Worm (Caenorhabditis elegans) whole organism, late embryonic: ENCODE measurements around the gene C27F2.6.

Experiments
- C08G9.2 ChIP-seq: sonication (generic microtip); optimal IDR thresholded peaks from 2 replicates; lab custom pipeline; 2016; ENCODE audit warnings: mild to moderate bottlenecking, missing genetic modification characterization, moderate library complexity, missing compliant biosample characterization
- C38D4.7 ChIP-seq: fragments of 200-800 bp; sonication (Bioruptor generic); optimal IDR thresholded peaks from 2 replicates; lab custom pipeline; 2018; ENCODE audit warnings: mild to moderate bottlenecking, missing genetic modification characterization, moderate library complexity, missing compliant biosample characterization
- F13H6.1 ChIP-seq: sonication (generic microtip); optimal IDR thresholded peaks from 2 replicates; lab custom pipeline; 2016; ENCODE audit warnings: missing genetic modification characterization, missing compliant biosample characterization
- K09A11.1 ChIP-seq: sonication (generic microtip); optimal IDR thresholded peaks from 2 replicates; lab custom pipeline; 2017; ENCODE audit warnings: antibody characterized with exemption, mild to moderate bottlenecking, missing genetic modification characterization, missing compliant biosample characterization; ENCODE audit not compliant: insufficient read depth
- Y22D7AL.16 ChIP-seq: sonication (generic microtip); optimal IDR thresholded peaks from 2 replicates; lab custom pipeline; 2016; ENCODE audit warnings: missing genetic modification characterization, missing compliant biosample characterization
- ama-1 ChIP-seq: fragments of 150-350 bp; optimal IDR thresholded peaks from 2 replicates; lab custom pipeline; 2014
- ceh-14 ChIP-seq: sonication (generic microtip); optimal IDR thresholded peaks from 2 replicates; lab custom pipeline; 2016; ENCODE audit warnings: missing genotype, missing genetic modification characterization, missing compliant biosample characterization
- ceh-18 ChIP-seq: sonication (generic microtip); optimal IDR thresholded peaks from 2 replicates; lab custom pipeline; 2016; ENCODE audit warnings: missing genetic modification characterization, missing compliant biosample characterization
- ceh-19 ChIP-seq: fragments of 200-800 bp; sonication (Bioruptor generic); optimal IDR thresholded peaks from 2 replicates; lab custom pipeline; 2018; ENCODE audit warnings: mild to moderate bottlenecking, missing genetic modification characterization, missing compliant biosample characterization
- ceh-2 ChIP-seq: sonication (generic microtip); optimal IDR thresholded peaks from 2 replicates; lab custom pipeline; 2016; ENCODE audit warnings: missing genotype, missing genetic modification characterization, missing compliant biosample characterization
- ceh-22 ChIP-seq: sonication (generic microtip); optimal IDR thresholded peaks from 2 replicates; lab custom pipeline; 2017; ENCODE audit warnings: missing biosample characterization, missing genetic modification characterization
- ceh-24 ChIP-seq: sonication (generic microtip); optimal IDR thresholded peaks from 2 replicates; lab custom pipeline; 2016; ENCODE audit warnings: mild to moderate bottlenecking, missing genetic modification characterization, missing compliant biosample characterization
- ceh-30 ChIP-seq: fragments of 150-350 bp; optimal IDR thresholded peaks from 2 replicates; lab custom pipeline; 2014; ENCODE audit warnings: missing biosample characterization, missing genetic modification characterization
- ceh-34 ChIP-seq: sonication (generic microtip); optimal IDR thresholded peaks from 2 replicates; lab custom pipeline; 2016; ENCODE audit warnings: mild to moderate bottlenecking, missing genetic modification characterization, missing compliant biosample characterization
- ceh-6 ChIP-seq: fragments of 200-800 bp; sonication (Bioruptor generic); optimal IDR thresholded peaks from 2 replicates; lab custom pipeline; 2018; ENCODE audit warnings: mild to moderate bottlenecking, missing genetic modification characterization, missing compliant biosample characterization
- ceh-9 ChIP-seq: sonication (generic microtip); optimal IDR thresholded peaks from 2 replicates; lab custom pipeline; 2016; ENCODE audit warnings: mild to moderate bottlenecking, missing genetic modification characterization, inconsistent platforms, missing compliant biosample characterization
- che-1 ChIP-seq: sonication (generic microtip); optimal IDR thresholded peaks from 2 replicates; lab custom pipeline; 2016; ENCODE audit warnings: mild to moderate bottlenecking, missing genetic modification characterization, missing compliant biosample characterization
- dve-1 ChIP-seq: sonication (generic microtip); optimal IDR thresholded peaks from 2 replicates; lab custom pipeline; 2017; ENCODE audit warnings: antibody characterized with exemption, mild to moderate bottlenecking, missing genetic modification characterization, missing compliant biosample characterization
- elt-2 ChIP-seq: sonication (generic microtip); optimal IDR thresholded peaks from 2 replicates; lab custom pipeline; 2016; ENCODE audit warnings: missing genetic modification reagents, missing genetic modification characterization, missing compliant biosample characterization
- ets-4 ChIP-seq: sonication (generic microtip); optimal IDR thresholded peaks from 2 replicates; lab custom pipeline; 2016; ENCODE audit warnings: missing genetic modification characterization, missing compliant biosample characterization
- eyg-1 ChIP-seq: sonication (generic microtip); optimal IDR thresholded peaks from 2 replicates; lab custom pipeline; 2016; ENCODE audit warnings: missing genotype, missing genetic modification characterization, missing compliant biosample characterization
- fax-1 ChIP-seq: sonication (generic microtip); optimal IDR thresholded peaks from 2 replicates; lab custom pipeline; 2016; ENCODE audit warnings: missing genotype, missing genetic modification characterization, missing compliant biosample characterization
- fkh-6 ChIP-seq: sonication (generic microtip); optimal IDR thresholded peaks from 2 replicates; lab custom pipeline; 2016; ENCODE audit warnings: missing genetic modification characterization, missing compliant biosample characterization
- hlh-13 ChIP-seq: fragments of 200-800 bp; sonication (Bioruptor generic); optimal IDR thresholded peaks from 2 replicates; lab custom pipeline; 2018; ENCODE audit warnings: mild to moderate bottlenecking, missing genetic modification characterization, missing compliant biosample characterization
- hlh-15 ChIP-seq: sonication (generic microtip); optimal IDR thresholded peaks from 2 replicates; lab custom pipeline; 2016; ENCODE audit warnings: missing genetic modification characterization, missing compliant biosample characterization
- hlh-30 ChIP-seq: sonication (generic microtip); optimal IDR thresholded peaks from 2 replicates; lab custom pipeline; 2017; ENCODE audit warnings: antibody characterized with exemption, missing genetic modification characterization, missing compliant biosample characterization; ENCODE audit not compliant: insufficient read depth
- hlh-8 ChIP-seq: sonication (generic microtip); optimal IDR thresholded peaks from 2 replicates; lab custom pipeline; 2016; ENCODE audit warnings: missing genotype, missing genetic modification characterization, missing compliant biosample characterization
- lim-6 ChIP-seq: sonication (generic microtip); optimal IDR thresholded peaks from 2 replicates; lab custom pipeline; 2016; ENCODE audit warnings: missing genetic modification characterization, missing compliant biosample characterization
- lin-11 ChIP-seq: fragments of 200-800 bp; sonication (Bioruptor generic); optimal IDR thresholded peaks from 2 replicates; lab custom pipeline; 2018; ENCODE audit warnings: mild to moderate bottlenecking, missing genetic modification characterization, missing compliant biosample characterization
- madf-2 ChIP-seq: sonication (generic microtip); optimal IDR thresholded peaks from 2 replicates; lab custom pipeline; 2017; ENCODE audit warnings: missing genetic modification characterization, missing compliant biosample characterization
- mec-3 ChIP-seq: sonication (generic microtip); optimal IDR thresholded peaks from 2 replicates; lab custom pipeline; 2016; ENCODE audit warnings: borderline replicate concordance, missing genetic modification characterization, missing compliant biosample characterization
- nfya-1 ChIP-seq: sonication (generic microtip); optimal IDR thresholded peaks from 2 replicates; lab custom pipeline; 2017; ENCODE audit warnings: missing genetic modification characterization, mild to moderate bottlenecking, missing compliant biosample characterization, antibody characterized with exemption, moderate library complexity
- nhr-11 ChIP-seq: fragments of 150-350 bp; optimal IDR thresholded peaks from 2 replicates; lab custom pipeline; 2014; ENCODE audit warnings: missing biosample characterization, missing genetic modification characterization
- npax-4 ChIP-seq: sonication (generic microtip); optimal IDR thresholded peaks from 2 replicates; lab custom pipeline; 2016; ENCODE audit warnings: missing genetic modification characterization, missing compliant biosample characterization
- odd-2 ChIP-seq: sonication (generic microtip); optimal IDR thresholded peaks from 2 replicates; lab custom pipeline; 2017; ENCODE audit warnings: antibody characterized with exemption, mild to moderate bottlenecking, missing genetic modification characterization, missing compliant biosample characterization
- pat-9 ChIP-seq: fragments of 200-800 bp; sonication (Bioruptor generic); optimal IDR thresholded peaks from 2 replicates; lab custom pipeline; 2018; ENCODE audit warnings: mild to moderate bottlenecking, missing genetic modification characterization, moderate library complexity, missing compliant biosample characterization
- pax-1 ChIP-seq: fragments of 150-350 bp; optimal IDR thresholded peaks from 2 replicates; lab custom pipeline; 2014; ENCODE audit warnings: missing biosample characterization, missing genetic modification characterization
- pha-2 ChIP-seq: sonication (generic microtip); optimal IDR thresholded peaks from 2 replicates; lab custom pipeline; 2017; ENCODE audit warnings: mild to moderate bottlenecking, missing genetic modification characterization, missing compliant biosample characterization
- pqm-1 ChIP-seq: sonication (generic microtip); optimal IDR thresholded peaks from 2 replicates; lab custom pipeline; 2016; ENCODE audit warnings: missing genetic modification characterization, missing compliant biosample characterization
- pros-1 ChIP-seq: fragments of 150-350 bp; optimal IDR thresholded peaks from 2 replicates; lab custom pipeline; 2014; ENCODE audit warnings: missing biosample characterization, missing genetic modification reagents, missing genetic modification characterization
- ref-2 ChIP-seq: sonication (generic microtip); optimal IDR thresholded peaks from 2 replicates; lab custom pipeline; 2016; ENCODE audit warnings: missing genetic modification characterization, missing compliant biosample characterization
- rnt-1 ChIP-seq: sonication (generic microtip); optimal IDR thresholded peaks from 2 replicates; lab custom pipeline; 2016; ENCODE audit warnings: missing genetic modification characterization, missing compliant biosample characterization
- sox-4 ChIP-seq: sonication (generic microtip); optimal IDR thresholded peaks from 2 replicates; lab custom pipeline; 2017; ENCODE audit warnings: mild to moderate bottlenecking, missing genetic modification characterization, inconsistent platforms, missing compliant biosample characterization
- tbx-7 ChIP-seq: sonication (generic microtip); optimal IDR thresholded peaks from 2 replicates; lab custom pipeline; 2016; ENCODE audit warnings: missing genotype, missing genetic modification characterization, missing compliant biosample characterization
- ttx-3 ChIP-seq: sonication (generic microtip); optimal IDR thresholded peaks from 2 replicates; lab custom pipeline; 2016; ENCODE audit warnings: missing genetic modification reagents, missing genetic modification characterization, missing compliant biosample characterization
- unc-3 ChIP-seq, 2 experiments: fragments of 200-800 bp in 1 of 2; sonication (Bioruptor generic) in 1 of 2; sonication (generic microtip) in 1 of 2; conservative IDR thresholded peaks in 1 of 2; optimal IDR thresholded peaks in 1 of 2; 2 replicates each; pipeline versions ENCODE4 v1.3.6 to Lab custom; 2016 to 2022; ENCODE audit warnings: missing compliant biosample characterization in 2 of 2, missing genetic modification characterization in 2 of 2, missing genetic modification reagents in 1 of 2
- unc-42 ChIP-seq: sonication (generic microtip); optimal IDR thresholded peaks from 2 replicates; lab custom pipeline; 2016; ENCODE audit warnings: missing genotype, missing genetic modification characterization, missing compliant biosample characterization
- unc-55 ChIP-seq: sonication (generic microtip); optimal IDR thresholded peaks from 2 replicates; lab custom pipeline; 2017; ENCODE audit warnings: missing biosample characterization, missing genetic modification reagents, missing genetic modification characterization
- unc-86 ChIP-seq: sonication (generic microtip); optimal IDR thresholded peaks from 2 replicates; lab custom pipeline; 2016; ENCODE audit warnings: missing genetic modification characterization, missing compliant biosample characterization
- zip-5 ChIP-seq: sonication (generic microtip); optimal IDR thresholded peaks from 2 replicates; lab custom pipeline; 2016; ENCODE audit warnings: missing genetic modification characterization, missing compliant biosample characterization
- ztf-16 ChIP-seq: sonication (generic microtip); optimal IDR thresholded peaks from 2 replicates; lab custom pipeline; 2017; ENCODE audit warnings: missing genetic modification characterization, missing compliant biosample characterization

The C27F2.6 gene

ce11 chrIII:4948631-4949030 lies 31.6 kb downstream of the C27F2.6 start (continued):
- TF ChIP-seq eyg-1 (tag; lab: Kevin White, UChicago), result no peak
- TF ChIP-seq ceh-2, result no peak
- no peak for TF ChIP-seq npax-4 (tag; lab: Kevin White, UChicago)
- peak; percentile 14 for TF ChIP-seq ref-2 (tag; lab: Kevin White, UChicago)
- no peak for TF ChIP-seq lin-11 (tag; lab: Kevin White, UChicago)
- no peak for TF ChIP-seq odd-2 (tag; lab: Kevin White, UChicago)
- TF ChIP-seq ttx-3 (tag; lab: Kevin White, UChicago), result no peak
- TF ChIP-seq ceh-6 (GFP tag; lab: Kevin White, UChicago), result no peak
- no peak for TF ChIP-seq Y22D7AL.16 (tag; lab: Kevin White, UChicago)
- TF ChIP-seq unc-55 (GFP tag; lab: Kevin White, UChicago), result no peak
- no peak for TF ChIP-seq zip-5 (tag; lab: Kevin White, UChicago)
- TF ChIP-seq ceh-18 (tag; lab: Kevin White, UChicago), result no peak
- TF ChIP-seq rnt-1 (tag; lab: Kevin White, UChicago), result peak; percentile 23
- TF ChIP-seq ceh-22 (tag; lab: Kevin White, UChicago), result no peak
- no peak for TF ChIP-seq C38D4.7
- no peak for TF ChIP-seq K09A11.1 (tag; lab: Kevin White, UChicago)
- no peak for TF ChIP-seq unc-3 (GFP tag; conservative IDR thresholded peaks at IDR 0.05; lab: Robert Waterston, UW)
- no peak for TF ChIP-seq unc-3 (tag; optimal IDR thresholded peaks at IDR 0.05; lab: Kevin White, UChicago)
- no peak for TF ChIP-seq nhr-11 (tag; lab: Kevin White, UChicago)
- peak; percentile 42 for TF ChIP-seq C08G9.2 (tag; lab: Kevin White, UChicago)
- no peak for TF ChIP-seq mec-3
- TF ChIP-seq F13H6.1 (tag; lab: Kevin White, UChicago), result peak; percentile 47
- no peak for TF ChIP-seq pax-1 (tag; lab: Kevin White, UChicago)
- no peak for TF ChIP-seq fkh-6
- TF ChIP-seq hlh-13 (GFP tag; lab: Kevin White, UChicago), result no peak
- no peak for TF ChIP-seq fax-1 (tag; lab: Kevin White, UChicago)
- no peak for TF ChIP-seq madf-2 (tag; lab: Kevin White, UChicago)
- TF ChIP-seq hlh-30, result peak; percentile 23
- TF ChIP-seq lim-6 (tag; lab: Kevin White, UChicago), result no peak
- TF ChIP-seq ceh-30, result no peak
- TF ChIP-seq hlh-8, result no peak
- TF ChIP-seq pqm-1 (tag; lab: Kevin White, UChicago), result no peak
- no peak for TF ChIP-seq pat-9
- TF ChIP-seq ceh-19 (GFP tag; lab: Kevin White, UChicago), result peak; percentile 17
- no peak for TF ChIP-seq che-1 (tag; lab: Kevin White, UChicago)
- no peak for TF ChIP-seq ztf-16 (tag; lab: Kevin White, UChicago)
- peak; percentile 4 for TF ChIP-seq tbx-7 (tag; lab: Kevin White, UChicago)
- peak; percentile 30 for TF ChIP-seq pros-1 (tag; lab: Kevin White, UChicago)
- TF ChIP-seq unc-42 (tag; lab: Kevin White, UChicago), result no peak
- peak; percentile 49 for TF ChIP-seq ceh-34 (tag; lab: Kevin White, UChicago)
- TF ChIP-seq ceh-9 (tag; lab: Kevin White, UChicago), result no peak
- no peak for TF ChIP-seq elt-2 (tag; lab: Kevin White, UChicago)
- TF ChIP-seq sox-4 (tag; lab: Kevin White, UChicago), result no peak
- TF ChIP-seq unc-86 (tag; lab: Kevin White, UChicago), result no peak

ce11 chrIII:4947352-4947751 lies 32.9 kb downstream of the C27F2.6 start:
- TF ChIP-seq ets-4 (tag; lab: Kevin White, UChicago) (peak; percentile 19), hlh-30 (peak; percentile 77), fkh-6 (no peak), fax-1 (tag; lab: Kevin White, UChicago) (peak; percentile 52), pha-2 (peak; percentile 10), nfya-1 (peak; percentile 73), ceh-24 (tag; lab: Kevin White, UChicago) (no peak), ceh-19 (GFP tag; lab: Kevin White, UChicago) (peak; percentile 84), nhr-11 (tag; lab: Kevin White, UChicago) (no peak), hlh-13 (GFP tag; lab: Kevin White, UChicago) (no peak), ama-1 (lab: Kevin White, UChicago) (no peak), hlh-15 (tag; lab: Kevin White, UChicago) (no peak), ztf-16 (tag; lab: Kevin White, UChicago) (no peak), ceh-2 (peak; percentile 46), dve-1 (tag; lab: Kevin White, UChicago) (no peak), ceh-14 (peak; percentile 66), npax-4 (tag; lab: Kevin White, UChicago) (no peak), ceh-9 (tag; lab: Kevin White, UChicago) (no peak), ceh-6 (GFP tag; lab: Kevin White, UChicago) (peak; percentile 2), madf-2 (tag; lab: Kevin White, UChicago) (no peak), F13H6.1 (tag; lab: Kevin White, UChicago) (peak; percentile 33)
